Fruit fly (Drosophila melanogaster) whole organism, wandering third instar larva: Measurements from ENCODE around the gene CG4270.

Experiments
- Dfd ChIP-seq: fragments of >200 bp; optimal IDR thresholded peaks from 2 replicates; lab custom pipeline; 2017; ENCODE audit warnings: missing biosample characterization, missing genetic modification characterization
- Myc ChIP-seq: fragments of >200 bp; optimal IDR thresholded peaks from 2 replicates; lab custom pipeline; 2017
- h ChIP-seq: fragments of 200-800 bp; sonication (Bioruptor generic); optimal IDR thresholded peaks from 3 replicates; lab custom pipeline; 2016; ENCODE audit warnings: missing biosample characterization, mild to moderate bottlenecking, missing genetic modification characterization
- jim ChIP-seq: fragments of 175-275, 200-325 bp; sonication (Bioruptor generic); optimal IDR thresholded peaks from 2 replicates; lab custom pipeline; 2016; ENCODE audit warnings: missing biosample characterization, mild to moderate bottlenecking, missing genetic modification characterization
- usp ChIP-seq: fragments of >200 bp; optimal IDR thresholded peaks from 2 replicates; lab custom pipeline; 2017; ENCODE audit warnings: missing biosample characterization, missing genetic modification characterization
- woc ChIP-seq: sonication (Bioruptor generic); optimal IDR thresholded peaks from 2 replicates; lab custom pipeline; 2016; ENCODE audit warnings: missing biosample characterization, mild to moderate bottlenecking, missing genetic modification characterization

- TF ChIP-seq usp (GFP tag; lab: Kevin White, UChicago) (no peak), Dfd (GFP tag; lab: Kevin White, UChicago) (no peak), Myc (lab: Kevin White, UChicago) (no peak), woc (GFP tag; lab: Kevin White, UChicago) (no peak), jim (no peak), h (GFP tag; lab: Kevin White, UChicago) (no peak)
Observed at dm6 chr2L:2216065-2216464, 47.2 kb upstream of the CG4270 start, which contains the start of gene daed.
